Worm (Caenorhabditis elegans) whole organism, L3 larva: ENCODE results near the gene cyk-7.

Experiments
- R02D3.7 ChIP-seq: fragments of 150-350 bp; optimal IDR thresholded peaks from 2 replicates; lab custom pipeline; 2014; ENCODE audit warnings: missing biosample characterization, missing genetic modification characterization
- aly-2 ChIP-seq: fragments of 150-350 bp; optimal IDR thresholded peaks from 2 replicates; lab custom pipeline; 2014; ENCODE audit warnings: missing biosample characterization, missing genetic modification characterization
- ama-1 ChIP-seq: fragments of 150-350 bp; optimal IDR thresholded peaks from 2 replicates; lab custom pipeline; 2018
- ceh-28 ChIP-seq: fragments of 150-350 bp; optimal IDR thresholded peaks from 2 replicates; lab custom pipeline; 2014; ENCODE audit warnings: missing biosample characterization, missing genetic modification reagents, missing genetic modification characterization
- daf-12 ChIP-seq: fragments of 150-350 bp; optimal IDR thresholded peaks from 2 replicates; lab custom pipeline; 2014; ENCODE audit warnings: missing biosample characterization, missing genetic modification reagents, missing genetic modification characterization
- egl-27 ChIP-seq: sonication (generic microtip); optimal IDR thresholded peaks from 4 replicates; lab custom pipeline; 2017; ENCODE audit warnings: missing biosample characterization, missing genetic modification reagents, missing genetic modification characterization
- elt-3 ChIP-seq, 3 experiments: fragments of 150-350 bp in 1 of 3; sonication (generic microtip) in 2 of 3; optimal IDR thresholded peaks; 2 replicates in 2 of 3; 4 replicates in 1 of 3; lab custom pipeline; 2014 to 2017; ENCODE audit warnings: missing biosample characterization in 3 of 3, missing genetic modification characterization in 3 of 3
- fkh-10 ChIP-seq: sonication (generic microtip); optimal IDR thresholded peaks from 2 replicates; lab custom pipeline; 2017; ENCODE audit warnings: missing biosample characterization, missing genetic modification reagents, missing genetic modification characterization
- lin-15B ChIP-seq: fragments of 150-350 bp; optimal IDR thresholded peaks from 2 replicates; lab custom pipeline; 2014; ENCODE audit warnings: missing biosample characterization, missing genetic modification characterization
- nfya-1 ChIP-seq: sonication (generic microtip); optimal IDR thresholded peaks from 2 replicates; lab custom pipeline; 2017; ENCODE audit warnings: missing genetic modification characterization, mild to moderate bottlenecking, missing compliant biosample characterization, antibody characterized with exemption, moderate library complexity; ENCODE audit not compliant: insufficient read depth
- pha-4 ChIP-seq: fragments of 150-350 bp; optimal IDR thresholded peaks from 2 replicates; lab custom pipeline; 2014; ENCODE audit warnings: missing biosample characterization, missing genetic modification reagents, missing genetic modification characterization
- snpc-4 ChIP-seq: fragments of 150-350 bp; optimal IDR thresholded peaks from 2 replicates; lab custom pipeline; 2014; ENCODE audit warnings: missing biosample characterization, missing genetic modification characterization
- unc-62 ChIP-seq: fragments of 150-350 bp; sonication (generic microtip); optimal IDR thresholded peaks from 4 replicates; lab custom pipeline; 2014; ENCODE audit warnings: missing biosample characterization, missing genetic modification reagents, missing genetic modification characterization
- ztf-11 ChIP-seq: fragments of 150-350 bp; optimal IDR thresholded peaks from 2 replicates; lab custom pipeline; 2014; ENCODE audit warnings: missing biosample characterization, missing genetic modification characterization

DNA sequence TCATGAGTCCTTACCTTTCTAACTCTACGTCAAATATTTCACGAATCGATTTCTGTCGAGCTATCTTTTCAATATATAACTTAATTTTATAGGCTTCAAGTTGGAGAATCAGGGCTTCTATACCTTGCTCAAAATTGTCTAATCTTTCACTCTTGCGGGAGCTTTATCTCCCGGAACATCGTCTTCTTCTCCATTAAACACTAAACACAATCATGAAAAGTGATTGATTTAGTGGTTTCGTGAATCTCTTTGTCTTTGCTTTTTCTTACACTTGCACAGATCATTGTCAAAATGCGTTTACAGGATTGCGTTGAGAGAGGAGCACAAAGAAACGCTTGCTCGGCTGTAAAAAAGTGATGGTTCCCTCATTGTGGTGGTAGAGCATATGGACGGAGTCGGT, 6.8 kb downstream of the cyk-7 start:
- TF ChIP-seq nfya-1 (tag; lab: Kevin White, UChicago) (no peak), egl-27 (tag; lab: Kevin White, UChicago) (no peak), ceh-28 (no peak), ama-1 (lab: Kevin White, UChicago) (no peak), unc-62 (no peak), aly-2 (no peak), R02D3.7 (tag; lab: Kevin White, UChicago) (no peak), elt-3 (tag; optimal IDR thresholded peaks at IDR 0.05; lab: Kevin White, UChicago) (no peak), snpc-4 (no peak), lin-15B (tag; lab: Kevin White, UChicago) (no peak), daf-12 (tag; lab: Kevin White, UChicago) (no peak), pha-4 (tag; lab: Kevin White, UChicago) (no peak), fkh-10 (GFP tag; lab: Kevin White, UChicago) (no peak), ztf-11 (no peak)
